Worm (Caenorhabditis elegans) whole organism, young adult: ENCODE data around the gene rps-14.

Experiments used
- F10E7.11 ChIP-seq: sonication (generic microtip); optimal IDR thresholded peaks from 2 replicates; lab custom pipeline; 2017; ENCODE audit warnings: mild to moderate bottlenecking, missing genetic modification characterization, moderate library complexity, missing compliant biosample characterization
- F22D6.2 ChIP-seq: sonication (generic microtip); optimal IDR thresholded peaks from 2 replicates; lab custom pipeline; 2016; ENCODE audit warnings: mild to moderate bottlenecking, missing genetic modification characterization, missing compliant biosample characterization
- F57C9.4 ChIP-seq: sonication (generic microtip); optimal IDR thresholded peaks from 2 replicates; lab custom pipeline; 2017; ENCODE audit warnings: mild to moderate bottlenecking, missing genetic modification characterization, missing compliant biosample characterization
- K12H6.12 ChIP-seq: fragments of 200-800 bp; sonication (Bioruptor generic); optimal IDR thresholded peaks from 2 replicates; lab custom pipeline; 2018; ENCODE audit warnings: mild to moderate bottlenecking, missing genetic modification characterization, missing compliant biosample characterization
- Y53G8AR.9 ChIP-seq: fragments of 200-800 bp; sonication (Bioruptor generic); conservative IDR thresholded peaks from 2 replicates; pipeline ENCODE4 v1.3.6; 2022; ENCODE audit warnings: missing genetic modification reagents, missing genetic modification characterization, missing compliant biosample characterization
- Y67H2A.10 ChIP-seq: fragments of 200-800 bp; sonication (Bioruptor generic); conservative IDR thresholded peaks from 2 replicates; pipeline ENCODE4 v1.3.6; 2022; ENCODE audit warnings: missing genetic modification reagents, missing genetic modification characterization, missing compliant biosample characterization
- ZK185.1 ChIP-seq: sonication (generic microtip); optimal IDR thresholded peaks from 2 replicates; lab custom pipeline; 2016; ENCODE audit warnings: mild to moderate bottlenecking, missing genetic modification characterization, missing compliant biosample characterization; ENCODE audit not compliant: poor library complexity, severe bottlenecking
- aptf-2 ChIP-seq: fragments of 200-800 bp; sonication (Bioruptor generic); conservative IDR thresholded peaks from 2 replicates; pipeline ENCODE4 v1.3.6; 2022; ENCODE audit warnings: missing genetic modification reagents, missing genetic modification characterization, missing compliant biosample characterization
- attf-5 ChIP-seq: fragments of 200-800 bp; sonication (Bioruptor generic); optimal IDR thresholded peaks from 2 replicates; lab custom pipeline; 2018; ENCODE audit warnings: mild to moderate bottlenecking, missing genetic modification characterization, missing compliant biosample characterization
- cebp-1 ChIP-seq, 2 experiments: fragments of 200-800 bp in 1 of 2; sonication (Bioruptor generic) in 1 of 2; sonication (generic microtip) in 1 of 2; IDR thresholded peaks in 1 of 2; optimal IDR thresholded peaks in 1 of 2; 2 replicates each; pipeline versions ENCODE4 v1.3.6 to Lab custom; 2017 to 2022; ENCODE audit warnings: missing compliant biosample characterization in 2 of 2, missing genetic modification characterization in 2 of 2, mild to moderate bottlenecking in 1 of 2, missing genetic modification reagents in 1 of 2, moderate library complexity in 1 of 2
- ceh-27 ChIP-seq: fragments of 200-800 bp; sonication (Bioruptor generic); optimal IDR thresholded peaks from 2 replicates; lab custom pipeline; 2018; ENCODE audit warnings: mild to moderate bottlenecking, missing genetic modification characterization, moderate library complexity, missing compliant biosample characterization
- dpl-1 ChIP-seq: fragments of 150-350 bp; optimal IDR thresholded peaks from 2 replicates; lab custom pipeline; 2014; ENCODE audit warnings: missing biosample characterization, missing genetic modification reagents, missing genetic modification characterization
- ets-4 ChIP-seq: fragments of 200-800 bp; sonication (Bioruptor generic); optimal IDR thresholded peaks from 2 replicates; lab custom pipeline; 2018; ENCODE audit warnings: mild to moderate bottlenecking, missing genetic modification characterization, missing compliant biosample characterization
- gei-17 ChIP-seq: fragments of 200-800 bp; sonication (Bioruptor generic); optimal IDR thresholded peaks from 2 replicates; lab custom pipeline; 2018; ENCODE audit warnings: mild to moderate bottlenecking, missing genetic modification characterization, missing compliant biosample characterization
- him-1 ChIP-seq: sonication (generic microtip); optimal IDR thresholded peaks from 2 replicates; lab custom pipeline; 2016; ENCODE audit warnings: missing genotype, missing genetic modification reagents, missing genetic modification characterization, missing compliant biosample characterization
- hlh-26 ChIP-seq: fragments of 200-800 bp; sonication (Bioruptor generic); conservative IDR thresholded peaks from 2 replicates; pipeline ENCODE4 v1.3.6; 2022; ENCODE audit warnings: missing genetic modification reagents, missing genetic modification characterization, missing compliant biosample characterization
- hmg-1.2 ChIP-seq: fragments of 200-800 bp; sonication (Bioruptor generic); IDR thresholded peaks from 2 replicates; pipeline ENCODE4 v1.3.6; 2022; ENCODE audit warnings: missing genetic modification reagents, missing genetic modification characterization, missing compliant biosample characterization
- hrde-1 ChIP-seq: sonication (generic microtip); optimal IDR thresholded peaks from 2 replicates; lab custom pipeline; 2016; ENCODE audit warnings: missing genetic modification characterization, mild to moderate bottlenecking, missing compliant biosample characterization, moderate library complexity, missing genotype, missing genetic modification reagents, borderline replicate concordance
- lag-1 ChIP-seq: fragments of 200-800 bp; sonication (Bioruptor generic); IDR thresholded peaks from 2 replicates; pipeline ENCODE4 v1.3.6; 2022; ENCODE audit warnings: missing genetic modification reagents, missing genetic modification characterization, missing compliant biosample characterization
- lin-40 ChIP-seq: sonication (generic microtip); optimal IDR thresholded peaks from 2 replicates; lab custom pipeline; 2016; ENCODE audit warnings: missing genetic modification characterization, mild to moderate bottlenecking, missing compliant biosample characterization, missing genotype, missing genetic modification reagents
- madf-6 ChIP-seq: fragments of 200-800 bp; sonication (Bioruptor generic); IDR thresholded peaks from 2 replicates; pipeline ENCODE4 v1.3.6; 2022; ENCODE audit warnings: missing genetic modification reagents, missing genetic modification characterization, missing compliant biosample characterization
- madf-8 ChIP-seq: fragments of 200-800 bp; sonication (Bioruptor generic); conservative IDR thresholded peaks from 2 replicates; pipeline ENCODE4 v1.3.6; 2022; ENCODE audit warnings: missing genetic modification reagents, missing genetic modification characterization, missing compliant biosample characterization
- nhr-27 ChIP-seq: fragments of 200-800 bp; sonication (Bioruptor generic); optimal IDR thresholded peaks from 2 replicates; lab custom pipeline; 2018; ENCODE audit warnings: mild to moderate bottlenecking, missing genetic modification characterization, moderate library complexity, missing compliant biosample characterization
- rcor-1 ChIP-seq: fragments of 200-800 bp; sonication (Bioruptor generic); IDR thresholded peaks from 2 replicates; pipeline ENCODE4 v1.3.6; 2022; ENCODE audit warnings: missing genetic modification reagents, missing genetic modification characterization, missing compliant biosample characterization
- repo-1 ChIP-seq: sonication (generic microtip); optimal IDR thresholded peaks from 2 replicates; lab custom pipeline; 2017; ENCODE audit warnings: mild to moderate bottlenecking, missing genetic modification characterization, missing compliant biosample characterization
- rpc-1 ChIP-seq, 2 experiments: fragments of 150-350 bp in 1 of 2; sonication (generic microtip) in 1 of 2; optimal IDR thresholded peaks; 2 replicates each; lab custom pipeline; 2014 to 2018; ENCODE audit warnings: missing biosample characterization in 1 of 2, missing genetic modification characterization in 1 of 2, missing genetic modification reagents in 1 of 2, missing genotype in 1 of 2
- sdz-38 ChIP-seq: sonication (generic microtip); optimal IDR thresholded peaks from 2 replicates; lab custom pipeline; 2016; ENCODE audit warnings: missing genotype, missing genetic modification characterization, missing compliant biosample characterization
- tlf-1 ChIP-seq: fragments of 200-800 bp; sonication (Bioruptor generic); optimal IDR thresholded peaks from 2 replicates; lab custom pipeline; 2018; ENCODE audit warnings: mild to moderate bottlenecking, missing genetic modification characterization, missing compliant biosample characterization
- unc-62 ChIP-seq: fragments of 150-350 bp; optimal IDR thresholded peaks from 2 replicates; lab custom pipeline; 2014; ENCODE audit warnings: missing biosample characterization, missing genetic modification reagents, missing genetic modification characterization
- ztf-18 ChIP-seq: sonication (generic microtip); optimal IDR thresholded peaks from 2 replicates; lab custom pipeline; 2016; ENCODE audit warnings: missing genotype, mild to moderate bottlenecking, missing genetic modification characterization, missing compliant biosample characterization
- ztf-22 ChIP-seq: fragments of 200-800 bp; sonication (Bioruptor generic); optimal IDR thresholded peaks from 2 replicates; lab custom pipeline; 2018; ENCODE audit warnings: mild to moderate bottlenecking, missing genetic modification characterization, moderate library complexity, missing compliant biosample characterization

rps-14 gene

DNA sequence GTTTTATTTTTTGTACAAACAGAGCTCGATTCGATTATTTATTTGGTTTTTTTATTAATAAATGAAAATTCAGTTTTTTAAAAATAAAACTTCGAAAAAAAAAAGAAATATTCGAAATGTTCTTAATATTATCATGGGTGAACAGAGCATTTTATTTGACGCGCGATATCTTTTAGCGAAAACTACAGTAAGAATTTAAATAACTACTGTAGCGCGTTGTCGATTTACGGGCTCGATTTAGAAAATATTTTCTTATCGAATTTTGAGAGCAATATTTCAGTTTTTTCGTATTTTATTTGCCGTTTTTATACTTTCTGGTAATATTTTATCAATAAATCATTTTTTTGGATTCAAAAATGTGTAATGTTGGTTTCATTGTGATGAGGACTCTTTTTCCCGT is 41.7 kb upstream of the rps-14 start (continued):
- TF ChIP-seq ztf-18 (tag; lab: Kevin White, UChicago) (no peak), sdz-38 (tag; lab: Kevin White, UChicago) (no peak), cebp-1 (GFP tag; IDR thresholded peaks at IDR 0.05; lab: Robert Waterston, UW) (no peak), cebp-1 (tag; optimal IDR thresholded peaks at IDR 0.05; lab: Kevin White, UChicago) (no peak), rpc-1 (optimal IDR thresholded peaks at IDR 0.05; lab: Kevin White, UChicago) (no peak), rpc-1 (tag; optimal IDR thresholded peaks at IDR 0.05; lab: Kevin White, UChicago) (no peak), F22D6.2 (tag; lab: Kevin White, UChicago) (no peak), repo-1 (tag; lab: Kevin White, UChicago) (no peak), F57C9.4 (tag; lab: Kevin White, UChicago) (no peak), ZK185.1 (tag; lab: Kevin White, UChicago) (no peak), him-1 (tag; lab: Kevin White, UChicago) (peak; percentile 77), K12H6.12 (no peak), ceh-27 (GFP tag; lab: Kevin White, UChicago) (no peak), unc-62 (GFP tag; lab: Kevin White, UChicago) (no peak), tlf-1 (GFP tag; lab: Kevin White, UChicago) (no peak), rcor-1 (GFP tag; lab: Robert Waterston, UW) (no peak), Y67H2A.10 (GFP tag; lab: Robert Waterston, UW) (no peak), madf-8 (GFP tag; lab: Robert Waterston, UW) (peak; percentile 28)

- TF ChIP-seq hrde-1 (tag; lab: Kevin White, UChicago): no peak
- TF ChIP-seq hmg-1.2: peak; percentile 24; the same call in 1 of the 2 replicates
- peak; percentile 5 for TF ChIP-seq K12H6.12
Observed at ce11 chrIII:7216924-7217521, 37.6 kb upstream of the rps-14 start.

DNA sequence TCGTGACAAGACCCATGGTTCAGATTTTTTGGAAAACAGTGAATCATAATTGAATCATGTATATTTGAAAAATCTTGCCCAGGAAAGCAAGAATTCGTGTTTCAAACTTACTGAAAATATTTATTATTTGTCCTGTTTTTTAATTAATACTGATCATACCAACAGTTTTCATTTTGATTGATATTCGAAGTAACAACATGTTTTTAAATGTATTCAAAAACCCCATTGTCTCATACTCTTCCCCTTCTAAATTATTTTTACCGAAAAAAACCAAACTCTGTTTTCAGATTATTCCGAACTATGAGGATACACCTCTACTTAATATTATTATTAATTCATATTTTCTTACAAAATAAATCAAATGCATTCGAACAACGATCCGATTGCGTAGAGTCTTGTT is 36.8 kb upstream of the rps-14 start, which contains the start of gene R151.1:
Gene R151.1 (plus strand): TSS at position 301 of the 400 bp plus-strand sequence.
- TF ChIP-seq dpl-1 (GFP tag; lab: Kevin White, UChicago) (no peak), rpc-1 (optimal IDR thresholded peaks at IDR 0.05; lab: Kevin White, UChicago) (no peak), rpc-1 (tag; optimal IDR thresholded peaks at IDR 0.05; lab: Kevin White, UChicago) (no peak)

- TF ChIP-seq nhr-27 (tag; lab: Kevin White, UChicago) (no peak), lin-40 (tag; lab: Kevin White, UChicago) (no peak), ztf-22 (no peak), ets-4 (no peak), lag-1 (GFP tag; lab: Robert Waterston, UW) (no peak), hlh-26 (no peak), F57C9.4 (tag; lab: Kevin White, UChicago) (no peak), aptf-2 (no peak), F10E7.11 (tag; lab: Kevin White, UChicago) (no peak), madf-6 (GFP tag; lab: Robert Waterston, UW) (no peak), attf-5 (GFP tag; lab: Kevin White, UChicago) (no peak), Y53G8AR.9 (no peak), gei-17 (GFP tag; lab: Kevin White, UChicago) (no peak)
Observed at ce11 chrIII:7215532-7215931, 36.1 kb upstream of the rps-14 start.
